Fruit fly (Drosophila melanogaster): Measurements from ENCODE around the gene CG14322.
A peak's percentile ranks its signal among the peaks of the same experiment; 100 is the strongest.

The CG14322 gene

DNA sequence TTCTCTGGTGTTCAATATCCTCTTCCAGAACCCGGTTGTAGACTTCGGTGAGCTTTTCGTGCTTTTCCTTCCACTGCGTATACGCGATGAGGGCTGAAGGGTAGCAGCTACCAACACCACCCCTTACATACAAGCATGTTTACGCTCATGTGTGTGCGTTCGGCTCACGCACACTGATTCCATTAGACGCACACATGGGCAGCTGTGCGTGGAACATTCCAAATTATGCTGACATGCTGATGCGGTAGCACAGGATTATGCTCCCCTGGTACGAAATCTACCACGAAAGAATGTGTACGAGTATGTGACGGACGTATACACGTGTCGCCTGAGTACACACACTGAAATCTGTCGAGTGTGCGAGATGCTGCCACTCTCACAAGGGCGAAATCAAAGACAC, 43.8 kb upstream of the CG14322 start (continued):
- no peak for TF ChIP-seq CG14710 (tag; optimal IDR thresholded peaks at IDR 0.05)
- no peak for TF ChIP-seq Ravus (GFP tag; IDR thresholded peaks at IDR 0.05)
- peak; percentile 76 for TF ChIP-seq HLHmδ (GFP tag; optimal IDR thresholded peaks at IDR 0.05)
- TF ChIP-seq ara (GFP tag; IDR thresholded peaks at IDR 0.05), result no peak
- TF ChIP-seq chm (GFP tag; IDR thresholded peaks at IDR 0.05), result no peak
- TF ChIP-seq CG34224 (GFP tag; IDR thresholded peaks at IDR 0.05; ENCODE audit: partially characterized antibody), result peak; percentile 26; the same call in 1 of the 3 replicates
- no peak for TF ChIP-seq sens (GFP tag)
- peak; percentile 66; the same call in 1 of the 2 replicates for TF ChIP-seq Bgb (GFP tag; IDR thresholded peaks at IDR 0.05; ENCODE audit: partially characterized antibody)
- TF ChIP-seq CG13894 (tag; optimal IDR thresholded peaks at IDR 0.05), result no peak
- no peak for TF ChIP-seq CG17568 (GFP tag; optimal IDR thresholded peaks at IDR 0.05)
- peak; percentile 85; the same call in 1 of the 4 replicates for TF ChIP-seq chinmo (GFP tag; IDR thresholded peaks at IDR 0.05; ENCODE audit: partially characterized antibody)
- no peak for TF ChIP-seq CG17829 (tag; optimal IDR thresholded peaks at IDR 0.05)
- no peak for TF ChIP-seq CG10654 (GFP tag; optimal IDR thresholded peaks at IDR 0.05)
- TF ChIP-seq CG7839 (tag; optimal IDR thresholded peaks at IDR 0.05), result no peak
- TF ChIP-seq Hey (tag; optimal IDR thresholded peaks at IDR 0.05), result peak; percentile 95
- no peak for TF ChIP-seq gcm2 (GFP tag; optimal IDR thresholded peaks at IDR 0.05)
- no peak for TF ChIP-seq CG6765 (GFP tag; optimal IDR thresholded peaks at IDR 0.05)
- TF ChIP-seq Ada2b (GFP tag; IDR thresholded peaks at IDR 0.05), result no peak
- TF ChIP-seq MBD-R2 (GFP tag; IDR thresholded peaks at IDR 0.05), result peak; percentile 27; the same call in 1 of the 2 replicates
- TF ChIP-seq PHDP (tag; optimal IDR thresholded peaks at IDR 0.05), result no peak
- no peak for TF ChIP-seq Rx (GFP tag; IDR thresholded peaks at IDR 0.05)
- no peak for TF ChIP-seq slp2 (GFP tag; optimal IDR thresholded peaks at IDR 0.05)
- no peak for TF ChIP-seq Ets65A (GFP tag)
- peak; percentile 74 for TF ChIP-seq CTCF (GFP tag; optimal IDR thresholded peaks at IDR 0.05)
- TF ChIP-seq Awh (GFP tag; IDR thresholded peaks at IDR 0.05), result no peak
- TF ChIP-seq CG3407 (GFP tag; optimal IDR thresholded peaks at IDR 0.05), result no peak
- TF ChIP-seq CG6272 (GFP tag; IDR thresholded peaks at IDR 0.05), result no peak
- peak; percentile 40 for TF ChIP-seq Scr (GFP tag; IDR thresholded peaks at IDR 0.05; ENCODE audit: partially characterized antibody)
- TF ChIP-seq seq (GFP tag; IDR thresholded peaks at IDR 0.05), result peak; percentile 60; the same call in 1 of the 2 replicates
- TF ChIP-seq CG10462 (GFP tag; optimal IDR thresholded peaks at IDR 0.05), result no peak
- no peak for TF ChIP-seq tna (GFP tag; IDR thresholded peaks at IDR 0.05; ENCODE audit: partially characterized antibody)
- TF ChIP-seq Neu2 (GFP tag; optimal IDR thresholded peaks at IDR 0.05; ENCODE audit: borderline replicate concordance), result no peak
- no peak for TF ChIP-seq esg (GFP tag; conservative IDR thresholded peaks at IDR 0.05)
- TF ChIP-seq Hmx (GFP tag; optimal IDR thresholded peaks at IDR 0.05), result no peak
- TF ChIP-seq HmgZ (tag; optimal IDR thresholded peaks at IDR 0.05), result peak; percentile 21

DNA sequence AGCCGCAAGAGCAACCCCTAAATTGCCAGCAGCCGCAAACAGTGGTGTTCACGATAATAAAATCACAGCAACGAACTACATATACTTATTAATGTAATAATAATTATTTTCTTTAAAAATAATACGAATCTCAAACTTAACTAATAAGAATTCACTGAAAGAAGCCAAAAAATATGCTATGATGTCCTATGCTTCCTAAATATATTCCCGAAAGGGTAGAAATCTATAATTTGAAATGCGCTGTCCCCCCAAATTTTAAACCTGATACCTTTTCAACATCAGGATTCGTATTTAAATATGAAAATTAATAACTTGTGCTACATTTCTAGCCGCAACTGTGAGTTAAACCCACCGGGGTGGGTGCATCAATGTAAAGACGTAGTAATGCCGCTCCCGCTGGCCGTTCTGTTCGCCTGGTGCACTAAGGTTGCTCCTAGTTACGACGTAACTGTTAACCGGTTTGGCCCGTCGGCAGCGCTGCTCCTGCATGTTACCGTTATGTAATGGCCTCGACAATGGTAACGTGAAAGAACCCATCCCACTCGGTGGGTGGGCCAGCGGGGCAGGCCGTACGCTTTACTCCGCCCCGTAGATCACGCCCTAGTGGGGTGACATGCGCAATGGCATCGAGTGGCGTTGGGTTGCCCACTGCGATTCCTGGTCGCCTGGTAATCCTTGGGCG, 43.1 kb upstream of the CG14322 start:
- peak; percentile 91 for TF ChIP-seq CG17829 (tag; optimal IDR thresholded peaks at IDR 0.05)
- peak; percentile 74 for TF ChIP-seq CG12104 (GFP tag; optimal IDR thresholded peaks at IDR 0.05)
- peak; percentile 78 for TF ChIP-seq CG12659 (GFP tag; optimal IDR thresholded peaks at IDR 0.05)
- peak; percentile 65 for TF ChIP-seq fd3F (GFP tag; optimal IDR thresholded peaks at IDR 0.05)
- TF ChIP-seq Deaf1 (tag; optimal IDR thresholded peaks at IDR 0.05), result peak; percentile 38
- TF ChIP-seq Fer3 (tag; optimal IDR thresholded peaks at IDR 0.05), result peak; percentile 72
- peak; percentile 76 for TF ChIP-seq tap (tag; optimal IDR thresholded peaks at IDR 0.05)
- TF ChIP-seq vvl (GFP tag; IDR thresholded peaks at IDR 0.05), result peak; percentile 65
- no peak for TF ChIP-seq ftz-f1 (GFP tag; optimal IDR thresholded peaks at IDR 0.05)
- TF ChIP-seq stwl (tag; optimal IDR thresholded peaks at IDR 0.05), result peak; percentile 11
- TF ChIP-seq dati (GFP tag; IDR thresholded peaks at IDR 0.05), result no peak
- no peak for TF ChIP-seq MBD-R2 (GFP tag; IDR thresholded peaks at IDR 0.05)
- no peak for TF ChIP-seq CG14965 (GFP tag; optimal IDR thresholded peaks at IDR 0.05; ENCODE audit: borderline replicate concordance)
- TF ChIP-seq mirr (GFP tag; optimal IDR thresholded peaks at IDR 0.05), result no peak
- TF ChIP-seq sd (tag; optimal IDR thresholded peaks at IDR 0.05), result no peak
- TF ChIP-seq CG13775 (GFP tag; optimal IDR thresholded peaks at IDR 0.05), result peak; percentile 88
- peak; percentile 87 for TF ChIP-seq zen (tag; optimal IDR thresholded peaks at IDR 0.05)
- TF ChIP-seq CG4404 (GFP tag; IDR thresholded peaks at IDR 0.05), result peak; percentile 90
- peak; percentile 82 for TF ChIP-seq CG2202 (tag; optimal IDR thresholded peaks at IDR 0.05)
